Fruit fly (Drosophila melanogaster) whole organism, adult: ENCODE results near the gene CG9776.

ENCODE experiments used
- CG5204 ChIP-seq: fragments of 200-800 bp; sonication (Bioruptor generic); optimal IDR thresholded peaks from 2 replicates; lab custom pipeline; 2016; ENCODE audit warnings: missing biosample characterization, missing genetic modification characterization
- CG7045 ChIP-seq: fragments of 200-800 bp; sonication (Bioruptor generic); optimal IDR thresholded peaks from 2 replicates; lab custom pipeline; 2017; ENCODE audit warnings: missing biosample characterization, mild to moderate bottlenecking, missing genetic modification characterization
- Mnt ChIP-seq: fragments of 200-800 bp; sonication (Bioruptor generic); optimal IDR thresholded peaks from 2 replicates; lab custom pipeline; 2016; ENCODE audit warnings: missing biosample characterization, mild to moderate bottlenecking, missing genetic modification characterization
- pad ChIP-seq: fragments of 200-800 bp; sonication (Bioruptor generic); optimal IDR thresholded peaks from 3 replicates; lab custom pipeline; 2017; ENCODE audit warnings: missing biosample characterization, missing genetic modification characterization, mild to moderate bottlenecking, moderate library complexity, missing genetic modification reagents
- tj ChIP-seq: fragments of 200-800 bp; sonication (Bioruptor generic); optimal IDR thresholded peaks from 3 replicates; lab custom pipeline; 2017; ENCODE audit warnings: missing biosample characterization, mild to moderate bottlenecking, missing genetic modification characterization, moderate library complexity

DNA sequence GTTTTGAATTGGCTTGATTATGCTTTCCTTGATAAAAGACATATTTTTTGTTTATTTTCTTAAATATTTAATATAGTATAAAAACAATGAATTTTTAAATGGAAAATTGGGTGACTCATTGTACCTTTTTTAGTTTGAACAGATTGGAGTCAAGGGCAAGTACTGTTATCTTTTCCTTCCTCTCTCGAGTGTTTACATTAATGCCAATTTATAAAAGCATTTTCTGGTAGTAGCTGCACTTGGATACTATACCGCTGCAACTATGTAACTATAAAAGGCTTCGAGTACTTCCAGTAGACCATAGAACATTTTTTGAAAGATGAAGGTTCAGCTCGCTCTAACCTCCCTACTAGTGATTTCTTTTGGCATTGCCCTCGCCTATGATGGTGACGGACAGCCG, 927 bp upstream of the CG9776 start, which contains the start of gene CG14645:
- TF ChIP-seq Mnt (GFP tag; lab: Kevin White, UChicago) (no peak), pad (GFP tag; lab: Kevin White, UChicago) (no peak), CG5204 (no peak), CG7045 (GFP tag; lab: Kevin White, UChicago) (no peak), tj (GFP tag; lab: Kevin White, UChicago) (no peak)
